Fruit fly (Drosophila melanogaster) whole organism, embryonic: ENCODE measurements around the gene lab.

Source experiments
- ATbp ChIP-seq: fragments of 200-800 bp; sonication (Bioruptor generic); optimal IDR thresholded peaks from 2 replicates; lab custom pipeline; 2017; ENCODE audit warnings: missing biosample characterization, mild to moderate bottlenecking, missing genetic modification characterization, missing genetic modification reagents
- CG10147 ChIP-seq: fragments of 200-800 bp; sonication (Bioruptor generic); optimal IDR thresholded peaks from 2 replicates; lab custom pipeline; 2019; ENCODE audit warnings: missing biosample characterization, mild to moderate bottlenecking, missing genetic modification characterization, moderate library complexity
- CG11560 ChIP-seq: fragments of 200-800 bp; sonication (Bioruptor generic); IDR thresholded peaks from 3 replicates; pipeline ENCODE4 v1.3.6; 2022; ENCODE audit warnings: missing biosample characterization, missing genetic modification characterization
- CG1233 ChIP-seq: fragments of 200-800 bp; sonication (Bioruptor generic); optimal IDR thresholded peaks from 4 replicates; lab custom pipeline; 2018; ENCODE audit warnings: missing biosample characterization, mild to moderate bottlenecking, missing genetic modification characterization
- CG12769 ChIP-seq: fragments of 200-800 bp; sonication (Bioruptor generic); optimal IDR thresholded peaks from 2 replicates; lab custom pipeline; 2019; ENCODE audit warnings: missing biosample characterization, mild to moderate bottlenecking, missing genetic modification characterization, moderate library complexity
- CG13123 ChIP-seq: fragments of 200-800 bp; sonication (Bioruptor generic); optimal IDR thresholded peaks from 2 replicates; lab custom pipeline; 2016; ENCODE audit warnings: missing biosample characterization, missing genetic modification characterization
- CG13287 ChIP-seq: fragments of 200-800 bp; sonication (Bioruptor generic); IDR thresholded peaks from 2 replicates; pipeline ENCODE4 v1.3.6; 2022; ENCODE audit warnings: missing biosample characterization, missing genetic modification characterization; ENCODE audit not compliant: partially characterized antibody
- CG15696 ChIP-seq: fragments of 200-800 bp; sonication (Bioruptor generic); optimal IDR thresholded peaks from 2 replicates; lab custom pipeline; 2019; ENCODE audit warnings: missing biosample characterization, mild to moderate bottlenecking, missing genetic modification characterization, moderate library complexity
- CG17328 ChIP-seq: fragments of 200-800 bp; sonication (Bioruptor generic); IDR thresholded peaks from 2 replicates; pipeline ENCODE4 v1.3.6; 2022; ENCODE audit warnings: missing biosample characterization, missing genetic modification characterization
- CG17568 ChIP-seq: fragments of 200-800 bp; sonication (Bioruptor generic); optimal IDR thresholded peaks from 2 replicates; lab custom pipeline; 2018; ENCODE audit warnings: missing biosample characterization, mild to moderate bottlenecking, missing genetic modification characterization, moderate library complexity
- CG31441 ChIP-seq: fragments of 200-800 bp; sonication (Bioruptor generic); IDR thresholded peaks from 2 replicates; pipeline ENCODE4 v1.3.6; 2022; ENCODE audit warnings: missing biosample characterization, missing genetic modification characterization
- CG3995 ChIP-seq: fragments of 200-800 bp; sonication (Bioruptor generic); optimal IDR thresholded peaks from 3 replicates; lab custom pipeline; 2016; ENCODE audit warnings: missing biosample characterization, missing genetic modification characterization
- CG4360 ChIP-seq: fragments of 200-800 bp; sonication (Bioruptor generic); IDR thresholded peaks from 2 replicates; pipeline ENCODE4 v1.3.6; 2022; ENCODE audit warnings: missing biosample characterization, missing genetic modification characterization
- CG43689 ChIP-seq: fragments of 200-800 bp; sonication (Bioruptor generic); IDR thresholded peaks from 2 replicates; pipeline ENCODE4 v1.3.6; 2022; ENCODE audit warnings: missing biosample characterization, missing genetic modification characterization
- CG6791 ChIP-seq: fragments of 200-800 bp; sonication (Bioruptor generic); IDR thresholded peaks from 3 replicates; pipeline ENCODE4 v1.3.6; 2022; ENCODE audit warnings: missing biosample characterization, missing genetic modification characterization; ENCODE audit not compliant: partially characterized antibody
- CG9437 ChIP-seq: fragments of 200-800 bp; sonication (Bioruptor generic); optimal IDR thresholded peaks from 2 replicates; lab custom pipeline; 2018; ENCODE audit warnings: missing biosample characterization, mild to moderate bottlenecking, missing genetic modification characterization
- D19A ChIP-seq: fragments of 200-800 bp; optimal IDR thresholded peaks from 3 replicates; lab custom pipeline; 2019; ENCODE audit warnings: missing biosample characterization, mild to moderate bottlenecking, missing genetic modification characterization, moderate library complexity
- Dp ChIP-seq: fragments of 200-800 bp; sonication (Bioruptor generic); optimal IDR thresholded peaks from 2 replicates; lab custom pipeline; 2018; ENCODE audit warnings: missing biosample characterization, mild to moderate bottlenecking, missing genetic modification characterization, moderate library complexity
- Drgx ChIP-seq: fragments of 200-800 bp; sonication (Bioruptor generic); IDR thresholded peaks from 2 replicates; pipeline ENCODE4 v1.3.6; 2022; ENCODE audit warnings: missing biosample characterization, missing genetic modification characterization
- Gsc ChIP-seq: fragments of 200-800 bp; sonication (Bioruptor generic); IDR thresholded peaks from 2 replicates; pipeline ENCODE4 v1.3.6; 2022; ENCODE audit warnings: missing biosample characterization, missing genetic modification characterization
- HHEX ChIP-seq: fragments of 200-800 bp; sonication (Bioruptor generic); optimal IDR thresholded peaks from 3 replicates; lab custom pipeline; 2017; ENCODE audit warnings: missing biosample characterization, mild to moderate bottlenecking, missing genetic modification characterization, missing genetic modification reagents
- Hr3 ChIP-seq: fragments of 200-800 bp; sonication (Bioruptor generic); optimal IDR thresholded peaks from 3 replicates; lab custom pipeline; 2016; ENCODE audit warnings: missing biosample characterization, missing genetic modification characterization
- Lim3 ChIP-seq: fragments of 200-800 bp; sonication (Bioruptor generic); IDR thresholded peaks from 2 replicates; pipeline ENCODE4 v1.3.6; 2022; ENCODE audit warnings: missing biosample characterization, missing genetic modification characterization
- Med ChIP-seq: fragments of 200-800 bp; sonication (Bioruptor generic); peaks from one replicate; lab custom pipeline; 2016; ENCODE audit warnings: missing biosample characterization, missing genetic modification characterization, mild to moderate bottlenecking, inconsistent platforms, moderate library complexity
- Myb ChIP-seq: fragments of 200-800 bp; sonication (Bioruptor generic); optimal IDR thresholded peaks from 2 replicates; lab custom pipeline; 2016; ENCODE audit warnings: missing biosample characterization, missing genetic modification characterization
- NFAT ChIP-seq: fragments of 200-800 bp; sonication (Bioruptor generic); IDR thresholded peaks from 2 replicates; pipeline ENCODE4 v1.3.6; 2022; ENCODE audit warnings: missing biosample characterization, missing genetic modification characterization
- Scr ChIP-seq: fragments of 200-800 bp; sonication (Bioruptor generic); IDR thresholded peaks from 2 replicates; pipeline ENCODE4 v1.3.6; 2022; ENCODE audit warnings: missing biosample characterization, missing genetic modification characterization; ENCODE audit not compliant: partially characterized antibody
- Xrp1 ChIP-seq: fragments of 200-800 bp; sonication (Bioruptor generic); IDR thresholded peaks from 2 replicates; pipeline ENCODE4 v1.3.6; 2022; ENCODE audit warnings: missing biosample characterization, missing genetic modification characterization
- abd-A ChIP-seq: fragments of 200-800 bp; sonication (Bioruptor generic); optimal IDR thresholded peaks from 3 replicates; lab custom pipeline; 2019; ENCODE audit warnings: missing biosample characterization, mild to moderate bottlenecking, missing genetic modification characterization, moderate library complexity
- ap ChIP-seq: fragments of 200-800 bp; sonication (Bioruptor generic); IDR thresholded peaks from 2 replicates; pipeline ENCODE4 v1.3.6; 2022; ENCODE audit warnings: missing biosample characterization, missing genetic modification characterization
- az2 ChIP-seq: fragments of 200-800 bp; sonication (Bioruptor generic); optimal IDR thresholded peaks from 3 replicates; lab custom pipeline; 2016; ENCODE audit warnings: missing biosample characterization, missing genetic modification characterization
- bsh ChIP-seq, 2 experiments: fragments of 200-800 bp; sonication (Bioruptor generic); optimal IDR thresholded peaks; 2 replicates each; lab custom pipeline; 2017 to 2018; ENCODE audit warnings: mild to moderate bottlenecking in 2 of 2, missing biosample characterization in 2 of 2, missing genetic modification characterization in 2 of 2, moderate library complexity in 1 of 2
- chm ChIP-seq: fragments of 200-800 bp; sonication (Bioruptor generic); IDR thresholded peaks from 2 replicates; pipeline ENCODE4 v1.3.6; 2022; ENCODE audit warnings: missing biosample characterization, missing genetic modification characterization
- chn ChIP-seq: fragments of 200-800 bp; sonication (Bioruptor generic); optimal IDR thresholded peaks from 2 replicates; lab custom pipeline; 2016; ENCODE audit warnings: missing biosample characterization, missing genetic modification characterization
- ci ChIP-seq: fragments of 200-800 bp; sonication (Bioruptor generic); IDR thresholded peaks from 3 replicates; pipeline ENCODE4 v1.3.6; 2022; ENCODE audit warnings: missing biosample characterization, missing genetic modification characterization
- ems ChIP-seq: fragments of 200-800 bp; sonication (Bioruptor generic); optimal IDR thresholded peaks from 3 replicates; lab custom pipeline; 2016; ENCODE audit warnings: missing biosample characterization, missing genetic modification characterization
- fd102C ChIP-seq: fragments of 200-800 bp; sonication (Bioruptor generic); optimal IDR thresholded peaks from 2 replicates; lab custom pipeline; 2018; ENCODE audit warnings: missing biosample characterization, mild to moderate bottlenecking, missing genetic modification characterization, moderate library complexity
- gem ChIP-seq: fragments of 200-800 bp; sonication (Bioruptor generic); optimal IDR thresholded peaks from 2 replicates; lab custom pipeline; 2019; ENCODE audit warnings: missing biosample characterization, mild to moderate bottlenecking, missing genetic modification characterization, moderate library complexity
- gsb-n ChIP-seq: fragments of 200-800 bp; sonication (Bioruptor generic); optimal IDR thresholded peaks from 3 replicates; lab custom pipeline; 2018; ENCODE audit warnings: missing biosample characterization, mild to moderate bottlenecking, missing genetic modification characterization
- inv ChIP-seq: fragments of 200-800 bp; sonication (Bioruptor generic); IDR thresholded peaks from 2 replicates; pipeline ENCODE4 v1.3.6; 2022; ENCODE audit warnings: missing biosample characterization, missing genetic modification characterization; ENCODE audit not compliant: partially characterized antibody
- luna ChIP-seq: fragments of 200-800 bp; sonication (Bioruptor generic); optimal IDR thresholded peaks from 2 replicates; lab custom pipeline; 2016; ENCODE audit warnings: missing biosample characterization, missing genetic modification characterization
- mld ChIP-seq: fragments of 200-800 bp; sonication (Bioruptor generic); IDR thresholded peaks from 3 replicates; pipeline ENCODE4 v1.3.6; 2022; ENCODE audit warnings: missing biosample characterization, missing genetic modification characterization; ENCODE audit not compliant: partially characterized antibody
- onecut ChIP-seq: fragments of 200-800 bp; sonication (Bioruptor generic); IDR thresholded peaks from 2 replicates; pipeline ENCODE4 v1.3.6; 2022; ENCODE audit warnings: missing biosample characterization, missing genetic modification characterization
- sc ChIP-seq, 3 experiments: fragments of >200 bp in 2 of 3; fragments of 200-800 bp in 1 of 3; sonication (Bioruptor generic) in 1 of 3; optimal IDR thresholded peaks; 2 replicates in 2 of 3; 3 replicates in 1 of 3; lab custom pipeline; 2017; ENCODE audit warnings: mild to moderate bottlenecking in 1 of 3, missing biosample characterization in 1 of 3, missing genetic modification characterization in 1 of 3, missing genetic modification reagents in 1 of 3
- unc-4 ChIP-seq: fragments of 200-800 bp; sonication (Bioruptor generic); IDR thresholded peaks from 2 replicates; pipeline ENCODE4 v1.3.6; 2022; ENCODE audit warnings: missing biosample characterization, missing genetic modification characterization; ENCODE audit not compliant: partially characterized antibody
- wek ChIP-seq: fragments of 200-800 bp; sonication (Bioruptor generic); optimal IDR thresholded peaks from 3 replicates; lab custom pipeline; 2018; ENCODE audit warnings: missing biosample characterization, mild to moderate bottlenecking, missing genetic modification characterization, moderate library complexity
- zen ChIP-seq: fragments of 200-800 bp; sonication (Bioruptor generic); optimal IDR thresholded peaks from 3 replicates; lab custom pipeline; 2018; ENCODE audit warnings: missing biosample characterization, mild to moderate bottlenecking, missing genetic modification characterization, moderate library complexity
- zfh1 ChIP-seq: fragments of 200-800 bp; sonication (Bioruptor generic); IDR thresholded peaks from 3 replicates; pipeline ENCODE4 v1.3.6; 2022; ENCODE audit warnings: missing biosample characterization, missing genetic modification characterization

Gene lab

dm6 chr3R:6664371-6665116 is 13.8 kb downstream of the lab start (continued):
- TF ChIP-seq CG6791 (GFP tag; lab: Robert Waterston, UW) (peak; percentile 44; the same call in 1 of the 3 replicates), CG15696 (tag; lab: Kevin White, UChicago) (peak; percentile 78), CG17568 (GFP tag; lab: Kevin White, UChicago) (no peak), Med (peak; percentile 83), Hr3 (GFP tag; lab: Kevin White, UChicago) (no peak), Drgx (0 out of 2 replicates have a peak, but pooled peaks have one; percentile 10), CG1233 (GFP tag; lab: Kevin White, UChicago) (peak; percentile 12), az2 (peak; percentile 17), Dp (GFP tag; lab: Kevin White, UChicago) (peak; percentile 41), CG43689 (GFP tag; lab: Robert Waterston, UW) (no peak), CG31441 (peak; percentile 77), wek (peak; percentile 18), chn (GFP tag; lab: Kevin White, UChicago) (no peak), Gsc (GFP tag; lab: Robert Waterston, UW) (no peak), gsb-n (tag; lab: Kevin White, UChicago) (no peak), CG17328 (0 out of 2 replicates have a peak, but pooled peaks have one; percentile 7), NFAT (GFP tag; lab: Robert Waterston, UW) (no peak), fd102C (GFP tag; lab: Kevin White, UChicago) (peak; percentile 78), Lim3 (no peak), ems (GFP tag; lab: Kevin White, UChicago) (no peak), zen (tag; lab: Kevin White, UChicago) (peak; percentile 22), CG10147 (no peak), onecut (GFP tag; lab: Robert Waterston, UW) (peak; percentile 21; the same call in 1 of the 2 replicates), Xrp1 (peak; percentile 53), CG9437 (GFP tag; lab: Kevin White, UChicago) (peak; percentile 45), mld (GFP tag; lab: Robert Waterston, UW) (no peak), ci (GFP tag; lab: Robert Waterston, UW) (peak; percentile 30; the same call in 2 of the 3 replicates), CG11560 (tag; lab: Robert Waterston, UW) (no peak), chm (0 out of 2 replicates have a peak, but pooled peaks have one; percentile 51), CG13287 (peak; percentile 9; the same call in 1 of the 2 replicates), Scr (no peak), ap (GFP tag; lab: Robert Waterston, UW) (no peak), CG3995 (peak; percentile 95), Myb (GFP tag; lab: Kevin White, UChicago) (no peak), CG13123 (GFP tag; lab: Kevin White, UChicago) (no peak), luna (GFP tag; lab: Kevin White, UChicago) (no peak), CG4360 (GFP tag; lab: Robert Waterston, UW) (peak; percentile 48; the same call in 1 of the 2 replicates), HHEX (GFP tag; lab: Kevin White, UChicago) (no peak), gem (tag; lab: Kevin White, UChicago) (peak; percentile 29), inv (GFP tag; lab: Robert Waterston, UW) (no peak), abd-A (tag; lab: Kevin White, UChicago) (no peak), D19A (tag; lab: Kevin White, UChicago) (peak; percentile 16), zfh1 (GFP tag; lab: Robert Waterston, UW) (peak; percentile 58; the same call in 2 of the 3 replicates), CG12769 (tag; lab: Kevin White, UChicago) (no peak), sc (optimal IDR thresholded peaks at IDR 0.05; lab: Kevin White, UChicago) (no peak), sc (GFP tag; optimal IDR thresholded peaks at IDR 0.05; lab: Kevin White, UChicago) (peak; percentile 4), ATbp (GFP tag; lab: Kevin White, UChicago) (no peak), bsh (GFP tag; optimal IDR thresholded peaks at IDR 0.05; lab: Kevin White, UChicago) (peak in 1 of 2 experiments; percentile 51), unc-4 (GFP tag; lab: Robert Waterston, UW) (no peak)
